Worm (Caenorhabditis elegans) whole organism, L4/young adult: ENCODE results near the gene T13A10.2.

ENCODE experiments used
- W03F9.2 ChIP-seq: fragments of 150-350 bp; optimal IDR thresholded peaks from 2 replicates; lab custom pipeline; 2014; ENCODE audit warnings: missing biosample characterization, missing genetic modification characterization
- him-1 ChIP-seq: sonication (generic microtip); optimal IDR thresholded peaks from 2 replicates; lab custom pipeline; 2016; ENCODE audit warnings: missing genotype, missing genetic modification reagents, missing genetic modification characterization, missing compliant biosample characterization

ce11 chrIV:6206294-6206776 is 46.8 kb upstream of the T13A10.2 start, which contains the start of gene C49A9.10:
- TF ChIP-seq him-1 (tag; lab: Kevin White, UChicago) (peak; percentile 74), W03F9.2 (tag; lab: Kevin White, UChicago) (peak; percentile 90)
